Fruit fly (Drosophila melanogaster) whole organism, prepupa: ENCODE results near the gene JMJD6.
A peak's percentile ranks its signal among the peaks of the same experiment; 100 is the strongest.

Source experiments
- CG10631 ChIP-seq: fragments of 200-800 bp; sonication (Bioruptor generic); optimal IDR thresholded peaks from 2 replicates; lab custom pipeline; 2016; ENCODE audit warnings: missing biosample characterization, missing genetic modification characterization
- CG10669 ChIP-seq: fragments of 200-800 bp; sonication (Bioruptor generic); optimal IDR thresholded peaks from 3 replicates; lab custom pipeline; 2018; ENCODE audit warnings: missing biosample characterization, mild to moderate bottlenecking, missing genetic modification characterization, moderate library complexity
- CG11762 ChIP-seq: fragments of 200-800 bp; sonication (Bioruptor generic); optimal IDR thresholded peaks from 3 replicates; lab custom pipeline; 2016; ENCODE audit warnings: missing biosample characterization, missing genetic modification characterization; ENCODE audit not compliant: insufficient read depth
- CG11902 ChIP-seq: fragments of 200-800 bp; sonication (Bioruptor generic); optimal IDR thresholded peaks from 3 replicates; lab custom pipeline; 2016; ENCODE audit warnings: missing biosample characterization, missing genetic modification characterization
- CG15336 ChIP-seq: fragments of 200-800 bp; sonication (Bioruptor generic); IDR thresholded peaks from 2 replicates; pipeline ENCODE4 v1.3.6; 2022; ENCODE audit warnings: missing biosample characterization, missing genetic modification characterization
- CG16779 ChIP-seq: fragments of 200-800 bp; sonication (Bioruptor generic); optimal IDR thresholded peaks from 3 replicates; lab custom pipeline; 2017; ENCODE audit warnings: missing biosample characterization, mild to moderate bottlenecking, missing genetic modification characterization
- CG31627 ChIP-seq: fragments of 200-800 bp; sonication (Bioruptor generic); optimal IDR thresholded peaks from 3 replicates; lab custom pipeline; 2016; ENCODE audit warnings: missing biosample characterization, missing genetic modification characterization
- CG3919 ChIP-seq: fragments of 200-800 bp; sonication (Bioruptor generic); optimal IDR thresholded peaks from 3 replicates; lab custom pipeline; 2016; ENCODE audit warnings: missing biosample characterization, missing genetic modification characterization
- CG4318 ChIP-seq: fragments of 200-800 bp; sonication (Bioruptor generic); optimal IDR thresholded peaks from 3 replicates; lab custom pipeline; 2017; ENCODE audit warnings: missing biosample characterization, mild to moderate bottlenecking, missing genetic modification characterization
- CG6163 ChIP-seq: fragments of 200-800 bp; sonication (Bioruptor generic); IDR thresholded peaks from 3 replicates; pipeline ENCODE4 v1.3.6; 2022; ENCODE audit warnings: missing biosample characterization, missing genetic modification characterization
- CG6808 ChIP-seq: fragments of 200-800 bp; sonication (Bioruptor generic); optimal IDR thresholded peaks from 3 replicates; lab custom pipeline; 2017; ENCODE audit warnings: missing biosample characterization, missing genetic modification characterization, mild to moderate bottlenecking, moderate library complexity, missing genetic modification reagents
- CG6854 ChIP-seq: fragments of 200-800 bp; sonication (Bioruptor generic); optimal IDR thresholded peaks from 2 replicates; lab custom pipeline; 2017; ENCODE audit warnings: missing biosample characterization, mild to moderate bottlenecking, missing genetic modification characterization
- CG8319 ChIP-seq: fragments of 200-800 bp; sonication (Bioruptor generic); optimal IDR thresholded peaks from 3 replicates; lab custom pipeline; 2016; ENCODE audit warnings: missing biosample characterization, missing genetic modification characterization
- CG8632 ChIP-seq: fragments of 200-800 bp; sonication (Bioruptor generic); optimal IDR thresholded peaks from 3 replicates; lab custom pipeline; 2016; ENCODE audit warnings: missing biosample characterization, missing genetic modification characterization
- CG9139 ChIP-seq: fragments of 200-800 bp; sonication (Bioruptor generic); optimal IDR thresholded peaks from 3 replicates; lab custom pipeline; 2017; ENCODE audit warnings: missing biosample characterization, mild to moderate bottlenecking, missing genetic modification characterization
- Eip78C ChIP-seq: fragments of 200-800 bp; sonication (Bioruptor generic); peaks from one replicate; lab custom pipeline; 2016; ENCODE audit warnings: missing biosample characterization, missing genetic modification characterization
- Eip93F ChIP-seq: fragments of 200-800 bp; sonication (Bioruptor generic); optimal IDR thresholded peaks from 2 replicates; lab custom pipeline; 2016; ENCODE audit warnings: missing biosample characterization, mild to moderate bottlenecking, missing genetic modification characterization
- Hr38 ChIP-seq: sonication (Bioruptor generic); optimal IDR thresholded peaks from 2 replicates; lab custom pipeline; 2016; ENCODE audit warnings: missing biosample characterization, missing genetic modification characterization
- Hr39 ChIP-seq: fragments of 200-800 bp; sonication (Bioruptor generic); optimal IDR thresholded peaks from 2 replicates; lab custom pipeline; 2016; ENCODE audit warnings: missing biosample characterization, missing genetic modification characterization
- Hr4 ChIP-seq: fragments of 200-800 bp; sonication (Bioruptor generic); optimal IDR thresholded peaks from 3 replicates; lab custom pipeline; 2016; ENCODE audit warnings: missing biosample characterization, missing genetic modification characterization
- Lpt ChIP-seq: fragments of 200-800 bp; sonication (Bioruptor generic); optimal IDR thresholded peaks from 3 replicates; lab custom pipeline; 2016; ENCODE audit warnings: missing biosample characterization, missing genetic modification characterization
- Met ChIP-seq: fragments of 200-800 bp; sonication (Bioruptor generic); optimal IDR thresholded peaks from 3 replicates; lab custom pipeline; 2016; ENCODE audit warnings: missing biosample characterization, missing genetic modification characterization
- OdsH ChIP-seq: fragments of 200-800 bp; sonication (Bioruptor generic); optimal IDR thresholded peaks from 3 replicates; lab custom pipeline; 2016; ENCODE audit warnings: missing biosample characterization, missing genetic modification characterization
- Sox14 ChIP-seq: fragments of 200-800 bp; sonication (Bioruptor generic); optimal IDR thresholded peaks from 3 replicates; lab custom pipeline; 2016; ENCODE audit warnings: missing biosample characterization, missing genetic modification characterization
- Sox15 ChIP-seq: fragments of 200-800 bp; sonication (Bioruptor generic); optimal IDR thresholded peaks from 3 replicates; lab custom pipeline; 2016; ENCODE audit warnings: missing biosample characterization, missing genetic modification characterization
- acj6 ChIP-seq: fragments of 200-800 bp; sonication (Bioruptor generic); optimal IDR thresholded peaks from 3 replicates; lab custom pipeline; 2016; ENCODE audit warnings: missing biosample characterization, missing genetic modification characterization
- cyc ChIP-seq: fragments of 200-800 bp; sonication (Bioruptor generic); optimal IDR thresholded peaks from 3 replicates; lab custom pipeline; 2016; ENCODE audit warnings: missing biosample characterization, missing genetic modification characterization
- dac ChIP-seq: fragments of 200-800 bp; sonication (Bioruptor generic); optimal IDR thresholded peaks from 2 replicates; lab custom pipeline; 2017; ENCODE audit warnings: missing biosample characterization, mild to moderate bottlenecking, missing genetic modification characterization
- dsx ChIP-seq: fragments of 200-800 bp; optimal IDR thresholded peaks from 3 replicates; lab custom pipeline; 2019; ENCODE audit warnings: missing biosample characterization, mild to moderate bottlenecking, missing genetic modification characterization, moderate library complexity; ENCODE audit not compliant: poor library complexity, severe bottlenecking
- fd59A ChIP-seq: fragments of 200-800 bp; sonication (Bioruptor generic); optimal IDR thresholded peaks from 2 replicates; lab custom pipeline; 2017; ENCODE audit warnings: missing biosample characterization, mild to moderate bottlenecking, missing genetic modification characterization, missing genetic modification reagents
- fd85E ChIP-seq: fragments of 200-800 bp; sonication (Bioruptor generic); optimal IDR thresholded peaks from 3 replicates; lab custom pipeline; 2016; ENCODE audit warnings: missing biosample characterization, missing genetic modification characterization
- fkh ChIP-seq: fragments of 200-800 bp; sonication (Bioruptor generic); optimal IDR thresholded peaks from 3 replicates; lab custom pipeline; 2017; ENCODE audit warnings: missing biosample characterization, mild to moderate bottlenecking, missing genetic modification characterization, moderate library complexity
- net ChIP-seq: fragments of 200-800 bp; sonication (Bioruptor generic); optimal IDR thresholded peaks from 3 replicates; lab custom pipeline; 2016; ENCODE audit warnings: missing biosample characterization, missing genetic modification characterization
- salr ChIP-seq, 2 experiments: fragments of 200-800 bp; sonication (Bioruptor generic); optimal IDR thresholded peaks; 3 replicates each; lab custom pipeline; 2016 to 2018; ENCODE audit warnings: missing biosample characterization in 2 of 2, missing genetic modification characterization in 2 of 2, mild to moderate bottlenecking in 1 of 2
- spab ChIP-seq: fragments of 200-800 bp; sonication (Bioruptor generic); optimal IDR thresholded peaks from 2 replicates; lab custom pipeline; 2017; ENCODE audit warnings: missing biosample characterization, mild to moderate bottlenecking, missing genetic modification characterization, missing genetic modification reagents
- ss ChIP-seq, 2 experiments: fragments of 200-800 bp; sonication (Bioruptor generic); optimal IDR thresholded peaks; 2 replicates in 1 of 2; 3 replicates in 1 of 2; lab custom pipeline; 2017 to 2018; ENCODE audit warnings: mild to moderate bottlenecking in 2 of 2, missing biosample characterization in 2 of 2, missing genetic modification characterization in 2 of 2, moderate library complexity in 1 of 2
- vri ChIP-seq: fragments of 200-800 bp; sonication (Bioruptor generic); optimal IDR thresholded peaks from 3 replicates; lab custom pipeline; 2016; ENCODE audit warnings: missing biosample characterization, mild to moderate bottlenecking, missing genetic modification characterization

JMJD6 gene

DNA sequence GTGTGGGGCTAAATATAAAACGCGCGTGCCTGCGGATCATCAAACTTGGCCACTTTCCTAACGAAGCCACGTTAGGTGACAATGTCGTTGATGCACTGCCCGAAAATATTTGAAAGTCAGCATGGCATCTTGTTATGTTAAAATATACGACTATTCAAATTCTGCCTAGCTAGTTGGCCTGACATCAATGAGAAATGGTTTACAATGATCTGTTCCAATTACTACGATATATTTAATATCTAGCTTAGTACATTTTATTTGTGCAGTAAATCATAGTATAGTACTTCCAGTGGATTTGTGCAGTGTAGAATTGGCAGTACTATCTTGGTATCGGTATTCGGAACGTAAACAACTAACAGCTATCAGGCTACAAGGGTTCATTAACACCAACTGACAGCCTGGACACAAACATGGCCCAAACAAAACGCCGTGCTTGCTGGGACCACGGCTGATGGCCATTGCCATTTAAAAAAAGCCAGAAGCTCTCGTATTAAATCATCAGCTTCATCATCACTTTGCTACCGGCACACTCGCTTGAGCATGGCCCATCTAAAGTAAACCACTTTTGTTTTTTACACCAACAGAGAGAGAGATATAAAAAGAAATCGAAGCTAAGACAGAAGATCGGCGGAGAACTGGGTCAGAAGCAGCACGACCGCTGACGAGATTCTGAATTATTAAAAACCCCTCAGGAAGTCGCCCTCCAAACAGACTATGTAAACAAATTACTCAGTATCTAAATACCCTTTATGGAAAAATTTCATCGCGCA is 33.4 kb upstream of the JMJD6 start (continued):
- TF ChIP-seq CG4318 (GFP tag; lab: Kevin White, UChicago) (peak; percentile 27), Sox14 (GFP tag; lab: Kevin White, UChicago) (no peak), Hr4 (GFP tag; lab: Kevin White, UChicago) (peak; percentile 45), Lpt (GFP tag; lab: Kevin White, UChicago) (peak; percentile 5), CG15336 (GFP tag; lab: Robert Waterston, UW) (0 out of 2 replicates have a peak, but pooled peaks have one; percentile 15), CG6808 (GFP tag; lab: Kevin White, UChicago) (no peak), net (GFP tag; lab: Kevin White, UChicago) (no peak)

DNA sequence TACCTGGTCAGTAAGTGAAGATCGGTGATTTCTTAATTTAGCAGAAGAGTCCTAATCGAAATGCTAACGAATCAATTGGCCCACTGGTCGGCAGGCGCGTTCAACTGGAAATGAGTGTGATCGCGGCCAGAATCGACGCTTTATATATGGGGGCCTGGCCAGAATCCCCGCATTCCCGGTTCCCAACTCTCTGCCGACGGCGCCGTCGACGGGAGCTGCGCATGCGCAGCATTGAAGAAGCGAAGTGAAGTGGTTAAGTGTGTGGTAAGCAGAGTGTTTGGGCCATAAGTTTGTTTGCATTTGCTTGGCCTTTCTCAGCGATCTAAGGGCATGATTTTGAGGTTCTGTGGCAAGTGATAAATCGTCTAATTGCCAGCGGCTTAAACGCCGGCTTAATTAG is 31.8 kb upstream of the JMJD6 start, which contains the start of gene CG13857:
CG13857 (minus strand) TSS at position 101 of the 400 bp plus-strand sequence.
- TF ChIP-seq CG11902 (no peak), spab (GFP tag; lab: Kevin White, UChicago) (no peak), vri (GFP tag; lab: Kevin White, UChicago) (no peak), CG16779 (no peak), Met (GFP tag; lab: Kevin White, UChicago) (no peak), CG6854 (no peak), CG9139 (no peak), CG31627 (GFP tag; lab: Kevin White, UChicago) (no peak), Hr38 (GFP tag; lab: Kevin White, UChicago) (no peak)

DNA sequence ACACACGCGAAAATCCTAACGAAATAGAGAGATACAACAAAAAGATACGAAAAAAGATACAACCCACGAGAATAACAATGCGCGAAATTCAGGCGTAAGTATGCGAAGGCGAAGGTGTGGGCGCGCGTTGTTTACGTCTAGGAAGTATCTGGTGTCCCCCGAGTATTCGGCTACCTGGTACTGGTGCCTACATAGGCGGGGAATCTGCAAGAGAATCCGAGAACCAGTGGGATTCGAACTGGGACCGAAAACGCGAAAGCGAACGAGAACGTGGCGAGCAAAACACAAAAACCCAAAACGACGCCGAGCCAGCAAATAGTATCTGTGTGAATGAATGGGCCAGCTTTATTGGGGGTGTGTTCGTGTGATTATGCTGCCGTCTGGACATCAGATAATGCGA is 27.9 kb upstream of the JMJD6 start:
- TF ChIP-seq spab (GFP tag; lab: Kevin White, UChicago) = no peak
- TF ChIP-seq ss (GFP tag; optimal IDR thresholded peaks at IDR 0.05; lab: Kevin White, UChicago) = no peak
- TF ChIP-seq Hr39 (GFP tag; lab: Kevin White, UChicago) = no peak
- TF ChIP-seq CG11762 (GFP tag; lab: Kevin White, UChicago) = no peak
- no peak for TF ChIP-seq CG6163
- no peak for TF ChIP-seq OdsH (GFP tag; lab: Kevin White, UChicago)
- TF ChIP-seq fkh (GFP tag; lab: Kevin White, UChicago) = no peak
- no peak for TF ChIP-seq CG8319
- no peak for TF ChIP-seq dac (GFP tag; lab: Kevin White, UChicago)
- TF ChIP-seq Hr4 (GFP tag; lab: Kevin White, UChicago) = no peak
- no peak for TF ChIP-seq Eip93F
- TF ChIP-seq, all 60 proteins: peak for 0

DNA sequence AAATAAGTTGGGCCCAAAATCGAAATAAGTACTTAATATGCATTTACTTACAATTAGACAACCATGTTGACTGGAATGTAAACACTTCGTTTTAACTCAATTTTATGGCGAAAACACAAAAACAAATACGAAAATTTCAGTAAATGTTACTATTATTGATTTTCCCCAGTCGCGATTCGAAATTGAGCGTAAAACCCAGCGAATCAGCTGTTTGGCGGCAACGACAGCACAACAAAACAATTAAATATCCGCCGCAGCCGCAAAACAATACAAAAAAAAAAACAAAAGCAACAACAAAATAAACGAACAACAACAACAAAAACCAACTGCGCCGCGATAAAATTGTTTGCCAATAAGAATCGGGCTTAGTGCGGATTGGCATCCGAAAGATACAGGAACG is 27.4 kb upstream of the JMJD6 start, which contains the start of the genes CAH8 and CG7059:
CAH8 (minus strand) TSS at position 101 of the 400 bp plus-strand sequence.
CG7059 (plus strand) TSS at position 167 of the 400 bp plus-strand sequence.
- TF ChIP-seq Eip78C (GFP tag; lab: Kevin White, UChicago) (no peak), vri (GFP tag; lab: Kevin White, UChicago) (no peak), CG15336 (GFP tag; lab: Robert Waterston, UW) (no peak), CG8632 (GFP tag; lab: Kevin White, UChicago) (no peak), cyc (GFP tag; lab: Kevin White, UChicago) (no peak), CG3919 (GFP tag; lab: Kevin White, UChicago) (no peak), CG10669 (GFP tag; lab: Kevin White, UChicago) (no peak), CG6808 (GFP tag; lab: Kevin White, UChicago) (no peak), fd59A (GFP tag; lab: Kevin White, UChicago) (no peak), dsx (GFP tag; lab: Kevin White, UChicago) (no peak), salr (GFP tag; optimal IDR thresholded peaks at IDR 0.05; lab: Kevin White, UChicago) (no peak), acj6 (GFP tag; lab: Kevin White, UChicago) (no peak), fd85E (GFP tag; lab: Kevin White, UChicago) (no peak), Sox15 (GFP tag; lab: Kevin White, UChicago) (no peak), CG9139 (no peak), CG10631 (GFP tag; lab: Kevin White, UChicago) (no peak)
